Fruit fly (Drosophila melanogaster) whole organism, adult: ENCODE results near the gene CG5953.

Experiments
- CG1620 ChIP-seq: fragments of 200-800 bp; sonication (Bioruptor generic); optimal IDR thresholded peaks from 2 replicates; lab custom pipeline; 2016; ENCODE audit warnings: missing biosample characterization, missing genetic modification characterization
- CG5204 ChIP-seq: fragments of 200-800 bp; sonication (Bioruptor generic); optimal IDR thresholded peaks from 2 replicates; lab custom pipeline; 2016; ENCODE audit warnings: missing biosample characterization, missing genetic modification characterization
- CG7045 ChIP-seq: fragments of 200-800 bp; sonication (Bioruptor generic); optimal IDR thresholded peaks from 2 replicates; lab custom pipeline; 2017; ENCODE audit warnings: missing biosample characterization, mild to moderate bottlenecking, missing genetic modification characterization
- CG7101 ChIP-seq: fragments of 200-800 bp; sonication (Bioruptor generic); optimal IDR thresholded peaks from 2 replicates; lab custom pipeline; 2018; ENCODE audit warnings: missing biosample characterization, mild to moderate bottlenecking, missing genetic modification characterization, moderate library complexity
- Clk ChIP-seq: fragments of 200-800 bp; sonication (Bioruptor generic); optimal IDR thresholded peaks from 2 replicates; lab custom pipeline; 2017; ENCODE audit warnings: missing biosample characterization, missing genetic modification characterization
- Crg-1 ChIP-seq: fragments of 200-800 bp; sonication (Bioruptor generic); optimal IDR thresholded peaks from 2 replicates; lab custom pipeline; 2016; ENCODE audit warnings: missing biosample characterization, missing genetic modification characterization
- Hr96 ChIP-seq: fragments of 200-800 bp; sonication (Bioruptor generic); optimal IDR thresholded peaks from 2 replicates; lab custom pipeline; 2016; ENCODE audit warnings: missing biosample characterization, missing genetic modification characterization
- Mnt ChIP-seq: fragments of 200-800 bp; sonication (Bioruptor generic); optimal IDR thresholded peaks from 2 replicates; lab custom pipeline; 2016; ENCODE audit warnings: missing biosample characterization, mild to moderate bottlenecking, missing genetic modification characterization
- cic ChIP-seq: fragments of 200-800 bp; sonication (Bioruptor generic); optimal IDR thresholded peaks from 2 replicates; lab custom pipeline; 2017; ENCODE audit warnings: missing biosample characterization, mild to moderate bottlenecking, missing genetic modification characterization, moderate library complexity
- kay ChIP-seq: fragments of 200-800 bp; sonication (Bioruptor generic); peaks from one replicate; lab custom pipeline; 2016; ENCODE audit warnings: missing biosample characterization, missing genetic modification characterization, borderline replicate concordance
- pad ChIP-seq: fragments of 200-800 bp; sonication (Bioruptor generic); optimal IDR thresholded peaks from 3 replicates; lab custom pipeline; 2017; ENCODE audit warnings: missing biosample characterization, missing genetic modification characterization, mild to moderate bottlenecking, moderate library complexity, missing genetic modification reagents

DNA sequence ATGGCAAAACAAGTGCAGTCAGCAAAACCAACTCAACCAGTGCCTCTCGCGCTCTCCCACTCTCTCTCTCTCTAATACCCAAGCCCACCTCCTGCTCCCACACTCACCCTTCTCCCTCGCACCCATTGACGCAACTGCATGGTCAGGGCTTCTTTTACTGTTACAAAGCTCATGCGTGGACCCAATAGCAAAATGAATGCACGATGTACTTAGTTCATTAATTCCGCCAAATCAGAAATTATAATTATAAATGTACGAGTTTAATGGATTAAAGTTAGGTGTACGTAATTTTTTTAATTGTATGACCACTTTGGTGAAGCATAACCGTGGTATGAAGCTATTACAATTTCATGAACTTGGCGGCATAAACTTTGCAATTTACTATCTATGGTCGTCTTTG is 13.1 kb upstream of the CG5953 start:
- TF ChIP-seq pad: peak; percentile 55
- TF ChIP-seq cic: peak; percentile 20
- peak; percentile 55 for TF ChIP-seq Clk (GFP tag; lab: Kevin White, UChicago)
- TF ChIP-seq Mnt (GFP tag; lab: Kevin White, UChicago): peak; percentile 62
- peak; percentile 15 for TF ChIP-seq Crg-1 (GFP tag; lab: Kevin White, UChicago)
- peak; percentile 78 for TF ChIP-seq CG5204
- no peak for TF ChIP-seq kay (GFP tag; lab: Kevin White, UChicago)
- TF ChIP-seq CG7045: peak; percentile 70
- TF ChIP-seq CG7101: peak; percentile 90
- peak; percentile 15 for TF ChIP-seq CG1620 (GFP tag; lab: Kevin White, UChicago)
- TF ChIP-seq Hr96 (GFP tag; lab: Kevin White, UChicago): peak; percentile 81
